Worm (Caenorhabditis elegans): ENCODE results near the gene Y17G9B.4.

Gene Y17G9B.4

DNA sequence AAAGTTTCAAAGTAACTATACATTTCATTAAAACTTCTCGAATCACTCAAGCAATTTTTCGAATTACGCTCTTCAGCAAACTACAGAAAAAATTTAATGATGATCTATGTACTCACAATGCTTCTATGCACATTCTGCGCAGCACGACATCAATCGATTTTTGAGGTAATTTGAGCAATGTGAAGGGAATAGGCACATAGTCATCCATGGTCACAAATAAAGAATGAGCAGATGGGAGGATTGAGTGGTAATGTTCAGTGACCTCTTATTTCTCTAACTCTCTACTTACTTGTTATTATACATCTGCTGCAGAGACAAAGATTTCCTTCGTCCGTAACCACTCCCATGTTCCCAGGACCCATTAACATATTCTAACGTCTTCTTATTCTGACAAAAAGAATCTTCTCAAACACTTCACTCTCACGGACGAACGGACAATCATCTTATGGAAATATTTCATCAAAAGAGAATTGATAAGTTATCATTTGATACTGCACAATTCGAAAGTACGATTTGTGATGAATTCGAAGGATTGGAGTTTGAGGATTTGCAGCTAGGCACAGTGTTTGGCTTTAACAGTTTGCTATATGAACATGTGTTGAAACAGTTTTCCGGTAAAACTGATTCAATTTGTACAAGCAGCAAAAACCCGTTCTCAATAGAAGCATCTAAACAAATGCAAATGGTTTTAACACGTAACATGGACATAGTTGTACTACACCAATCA lies 4.2 kb downstream of the Y17G9B.4 start, which contains the start of the genes fbxb-77 and Y17G9B.11:
Gene fbxb-77 (minus strand): TSS at position 229 of the 727 bp plus-strand sequence.
Gene Y17G9B.11 (plus strand): TSS at position 677 of the 727 bp plus-strand sequence.
- no peak for TF ChIP-seq madf-10 (tag; optimal IDR thresholded peaks at IDR 0.05)
- no peak for TF ChIP-seq F23B12.7 (tag; optimal IDR thresholded peaks at IDR 0.05; ENCODE audit: insufficient read depth)
- no peak for TF ChIP-seq egl-18 (GFP tag; IDR thresholded peaks at IDR 0.05)
- TF ChIP-seq snpc-4 (GFP tag; optimal IDR thresholded peaks at IDR 0.05): no peak
- no peak for TF ChIP-seq snpc-4 (tag; optimal IDR thresholded peaks at IDR 0.05)
- no peak for TF ChIP-seq T07F8.4 (tag; optimal IDR thresholded peaks at IDR 0.05)
- no peak for TF ChIP-seq ets-4 (GFP tag; optimal IDR thresholded peaks at IDR 0.05)
- TF ChIP-seq sea-2 (GFP tag; IDR thresholded peaks at IDR 0.05): no peak
- no peak for TF ChIP-seq hrde-1 (tag; optimal IDR thresholded peaks at IDR 0.05; ENCODE audit: borderline replicate concordance)
- TF ChIP-seq F57A8.1 (GFP tag; optimal IDR thresholded peaks at IDR 0.05): no peak
- TF ChIP-seq F57C9.4 (tag; optimal IDR thresholded peaks at IDR 0.05): no peak
- no peak for TF ChIP-seq zfh-2 (GFP tag; conservative IDR thresholded peaks at IDR 0.05)
- TF ChIP-seq bed-2 (GFP tag; IDR thresholded peaks at IDR 0.05): no peak
- TF ChIP-seq rcor-1 (GFP tag; IDR thresholded peaks at IDR 0.05): no peak
- no peak for TF ChIP-seq hsf-1 (GFP tag; IDR thresholded peaks at IDR 0.05)
- TF ChIP-seq F10E7.11 (tag; optimal IDR thresholded peaks at IDR 0.05): no peak
- no peak for TF ChIP-seq cebp-1 (GFP tag; IDR thresholded peaks at IDR 0.05)
- TF ChIP-seq cebp-1 (tag; optimal IDR thresholded peaks at IDR 0.05): no peak

DNA sequence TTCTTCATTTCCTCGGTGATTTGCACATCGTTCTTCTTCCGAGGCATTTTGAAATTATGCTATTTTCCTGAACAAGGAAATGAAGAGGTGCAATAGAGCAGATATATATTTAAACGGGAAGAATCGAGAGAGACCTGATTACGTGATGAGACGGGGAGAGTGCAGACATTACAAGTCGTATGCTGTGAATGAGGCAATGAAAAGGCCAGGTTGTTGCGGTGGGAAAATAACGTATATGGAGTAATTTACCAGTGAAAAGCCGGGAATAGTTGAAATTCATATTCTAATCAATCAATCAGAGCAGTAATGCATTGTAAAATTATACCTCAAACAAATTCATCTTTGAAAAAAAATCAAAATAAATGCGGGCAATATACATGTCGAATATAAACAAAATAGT lies 6.7 kb downstream of the Y17G9B.4 start, which contains the start of gene Y17G9B.8:
Gene Y17G9B.8 (minus strand): TSS at position 182 of the 400 bp plus-strand sequence.
- TF ChIP-seq hmg-1.2 (GFP tag; IDR thresholded peaks at IDR 0.05) (peak; percentile 44; the same call in 1 of the 2 replicates), K11D2.4 (GFP tag; IDR thresholded peaks at IDR 0.05) (no peak), Y56A3A.18 (GFP tag; IDR thresholded peaks at IDR 0.05) (no peak), snpc-4 (GFP tag; optimal IDR thresholded peaks at IDR 0.05) (no peak), snpc-4 (tag; optimal IDR thresholded peaks at IDR 0.05) (peak in 1 of 4 experiments; percentile 66), egrh-3 (GFP tag; IDR thresholded peaks at IDR 0.05) (no peak), efl-1 (GFP tag; optimal IDR thresholded peaks at IDR 0.05) (no peak), rcor-1 (GFP tag; IDR thresholded peaks at IDR 0.05) (peak; percentile 40; the same call in 1 of the 2 replicates), madf-6 (GFP tag; IDR thresholded peaks at IDR 0.05) (peak; percentile 55; the same call in 1 of the 2 replicates), ztf-25 (GFP tag; IDR thresholded peaks at IDR 0.05) (no peak), athp-1 (tag; optimal IDR thresholded peaks at IDR 0.05) (peak; percentile 10), D2030.7 (GFP tag; IDR thresholded peaks at IDR 0.05) (no peak), ceh-27 (GFP tag; optimal IDR thresholded peaks at IDR 0.05) (peak; percentile 2), ztf-18 (tag; optimal IDR thresholded peaks at IDR 0.05) (peak; percentile 9), repo-1 (tag; optimal IDR thresholded peaks at IDR 0.05) (peak; percentile 11), T07F8.4 (tag; optimal IDR thresholded peaks at IDR 0.05) (no peak), F49E8.2 (tag; optimal IDR thresholded peaks at IDR 0.05; ENCODE audit: insufficient read depth) (peak; percentile 45), lin-54 (GFP tag; optimal IDR thresholded peaks at IDR 0.05) (peak; percentile 45), ceh-100 (GFP tag; IDR thresholded peaks at IDR 0.05) (no peak), snpc-3.4 (tag; optimal IDR thresholded peaks at IDR 0.05) (peak; percentile 67), lsl-1 (GFP tag; optimal IDR thresholded peaks at IDR 0.05) (peak; percentile 23), B0336.3 (GFP tag; IDR thresholded peaks at IDR 0.05) (peak; percentile 75), cebp-1 (GFP tag; IDR thresholded peaks at IDR 0.05) (no peak), cebp-1 (tag; optimal IDR thresholded peaks at IDR 0.05) (peak; percentile 11), rpc-1 (optimal IDR thresholded peaks at IDR 0.05) (no peak), rpc-1 (tag; optimal IDR thresholded peaks at IDR 0.05) (no peak), mcd-1 (GFP tag; IDR thresholded peaks at IDR 0.05) (0 out of 2 replicates have a peak, but pooled peaks have one; percentile 5), xnd-1 (tag; optimal IDR thresholded peaks at IDR 0.05) (peak; percentile 32), attf-6 (GFP tag; IDR thresholded peaks at IDR 0.05) (no peak), nfyb-1 (GFP tag; IDR thresholded peaks at IDR 0.05) (peak; percentile 72), tbp1 (GFP tag; optimal IDR thresholded peaks at IDR 0.05) (peak; percentile 51), F55B11.4 (tag; optimal IDR thresholded peaks at IDR 0.05; ENCODE audit: borderline replicate concordance, insufficient read depth) (no peak), B0019.2 (GFP tag; conservative IDR thresholded peaks at IDR 0.05) (no peak), him-1 (tag; optimal IDR thresholded peaks at IDR 0.05) (no peak)

All from whole organism, young adult.